Fruit fly (Drosophila melanogaster): ENCODE results near the gene RpL37A.

DNA sequence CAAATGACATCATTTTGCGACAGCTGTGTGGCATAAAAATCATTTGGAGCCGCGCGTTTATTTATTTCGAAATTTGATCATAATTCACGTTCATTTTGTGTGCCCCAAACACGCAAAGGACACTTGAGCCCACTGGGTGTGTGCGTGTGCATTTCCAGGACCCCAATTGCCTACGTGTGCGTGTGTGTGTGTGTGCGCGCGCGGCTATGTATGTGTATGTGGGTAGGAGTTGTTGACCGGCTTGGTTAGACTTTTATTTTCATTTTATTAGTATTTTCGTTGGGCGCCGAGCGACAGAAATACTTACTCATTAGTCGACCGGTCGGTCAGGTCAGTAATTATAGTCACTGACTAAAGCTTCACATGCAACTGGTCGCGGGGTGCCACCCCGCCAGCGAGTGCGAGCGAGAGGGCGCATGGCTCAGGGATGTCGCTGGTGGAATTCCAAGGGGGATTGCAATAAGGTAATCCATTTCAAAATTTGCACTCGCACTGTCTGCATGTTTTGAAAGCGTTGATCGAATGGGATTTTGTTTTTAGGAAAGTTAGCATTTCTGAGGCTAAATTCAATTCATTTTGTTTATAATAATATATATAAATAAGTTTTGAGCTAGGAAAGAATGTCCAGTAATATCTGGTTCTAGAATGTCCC, 27.1 kb upstream of the RpL37A start:
- TF ChIP-seq OdsH (GFP tag; optimal IDR thresholded peaks at IDR 0.05) (peak; percentile 85), CG31627 (GFP tag; optimal IDR thresholded peaks at IDR 0.05) (peak; percentile 73), CG8632 (GFP tag; optimal IDR thresholded peaks at IDR 0.05) (peak; percentile 45), Ets96B (tag; optimal IDR thresholded peaks at IDR 0.05) (peak; percentile 57), Smox (GFP tag; optimal IDR thresholded peaks at IDR 0.05) (peak; percentile 61), Gug (GFP tag; IDR thresholded peaks at IDR 0.05) (peak; percentile 57), Blimp-1 (GFP tag; optimal IDR thresholded peaks at IDR 0.05) (peak; percentile 48), ss (GFP tag; optimal IDR thresholded peaks at IDR 0.05) (peak; percentile 25 to 27), CG10669 (GFP tag; optimal IDR thresholded peaks at IDR 0.05) (peak; percentile 66), CG11902 (GFP tag; optimal IDR thresholded peaks at IDR 0.05) (peak; percentile 45), acj6 (GFP tag; optimal IDR thresholded peaks at IDR 0.05) (peak; percentile 77), CG8119 (GFP tag; IDR thresholded peaks at IDR 0.05) (peak; percentile 74), dsx (GFP tag; optimal IDR thresholded peaks at IDR 0.05; ENCODE audit: poor library complexity, severe bottlenecking) (peak; percentile 47), CG16779 (tag; optimal IDR thresholded peaks at IDR 0.05) (peak; percentile 63)

Measured in whole organism, prepupa.